1 worm cellular context compared by ENCODE assay signal in genomic region chrII:11472542-11472941, ce11.
TF ChIP-seq lines count a peak whose summit lies in the region.

No protein-coding gene starts in this region.

TF ChIP-seq in whole organism, L4 larva, 104 proteins besides CTCF, POLR2A, EP300 and RAD21 (continued from another document):
- TF ChIP-seq unc-62 (GFP tag; optimal IDR thresholded peaks at IDR 0.05 in 1 of 2; lab: Kevin White, UChicago), result no peak
- TF ChIP-seq unc-62 (tag; optimal IDR thresholded peaks at IDR 0.05; lab: Kevin White, UChicago), result no peak
- no peak for TF ChIP-seq nhr-237 (tag; optimal IDR thresholded peaks at IDR 0.05; lab: Kevin White, UChicago)
- no peak for TF ChIP-seq spr-1 (tag; optimal IDR thresholded peaks at IDR 0.05; lab: Kevin White, UChicago)
- no peak for TF ChIP-seq daf-12 (tag; optimal IDR thresholded peaks at IDR 0.05; lab: Kevin White, UChicago)
- no peak for TF ChIP-seq daf-16 (GFP tag; optimal IDR thresholded peaks at IDR 0.05; lab: Kevin White, UChicago)
- TF ChIP-seq daf-16 (tag; optimal IDR thresholded peaks at IDR 0.05; lab: Kevin White, UChicago), result peak; percentile 37
- no peak for TF ChIP-seq zfp-3 (GFP tag; conservative IDR thresholded peaks at IDR 0.05; lab: Robert Waterston, UW)
- TF ChIP-seq zip-2 (tag; optimal IDR thresholded peaks at IDR 0.05; lab: Kevin White, UChicago), result no peak
- no peak for TF ChIP-seq skn-1 (tag; optimal IDR thresholded peaks at IDR 0.05; lab: Kevin White, UChicago)
- TF ChIP-seq F37D6.2 (tag; optimal IDR thresholded peaks at IDR 0.05; lab: Kevin White, UChicago), result no peak
- no peak for TF ChIP-seq zip-11 (GFP tag; IDR thresholded peaks at IDR 0.05; lab: Robert Waterston, UW)
- TF ChIP-seq fkh-10 (GFP tag; optimal IDR thresholded peaks at IDR 0.05; lab: Kevin White, UChicago), result no peak
- no peak for TF ChIP-seq dmd-9 (GFP tag; IDR thresholded peaks at IDR 0.05; lab: Robert Waterston, UW)
- TF ChIP-seq snpc-1.2 (GFP tag; IDR thresholded peaks at IDR 0.05; lab: Robert Waterston, UW), result no peak
- no peak for TF ChIP-seq ceh-20 (GFP tag; IDR thresholded peaks at IDR 0.05; lab: Robert Waterston, UW)
- no peak for TF ChIP-seq Y105C5A.15 (GFP tag; IDR thresholded peaks at IDR 0.05; lab: Robert Waterston, UW)
- no peak for TF ChIP-seq ceh-28 (tag; optimal IDR thresholded peaks at IDR 0.05; lab: Kevin White, UChicago)
